Worm (Caenorhabditis elegans): Measurements from ENCODE around the gene aqp-2.

DNA sequence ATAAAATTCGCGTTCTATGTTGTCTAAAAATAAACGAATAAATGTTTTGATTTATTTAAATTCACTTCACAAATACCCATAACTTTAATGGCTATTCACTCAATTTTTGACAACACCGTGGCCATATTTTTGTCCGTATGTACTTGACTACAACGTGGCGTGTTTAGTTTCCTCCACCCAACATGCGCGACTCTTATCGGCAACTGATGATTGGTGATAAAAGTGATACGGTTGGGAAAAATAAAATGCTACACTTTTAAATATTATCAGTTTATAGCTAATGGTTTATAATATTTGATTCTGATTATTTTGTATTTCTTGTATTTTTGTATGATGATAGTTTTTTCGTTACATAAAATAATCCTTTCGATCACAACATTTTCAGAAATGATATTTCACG is 29.9 kb upstream of the aqp-2 start, which contains the start of gene acs-7:
- TF ChIP-seq nhr-90 (tag; optimal IDR thresholded peaks at IDR 0.05) (no peak), madf-3 (GFP tag; IDR thresholded peaks at IDR 0.05) (no peak)
